Fruit fly (Drosophila melanogaster) S2 (cell line): ENCODE data around the gene CG17929.

Source experiments
- CG8478 ChIP-seq: fragments of >200 bp; optimal IDR thresholded peaks from 2 replicates; lab custom pipeline; 2018
- CTCF ChIP-seq, 2 experiments: fragments of >200 bp; optimal IDR thresholded peaks; 2 replicates each; lab custom pipeline; 2018

DNA sequence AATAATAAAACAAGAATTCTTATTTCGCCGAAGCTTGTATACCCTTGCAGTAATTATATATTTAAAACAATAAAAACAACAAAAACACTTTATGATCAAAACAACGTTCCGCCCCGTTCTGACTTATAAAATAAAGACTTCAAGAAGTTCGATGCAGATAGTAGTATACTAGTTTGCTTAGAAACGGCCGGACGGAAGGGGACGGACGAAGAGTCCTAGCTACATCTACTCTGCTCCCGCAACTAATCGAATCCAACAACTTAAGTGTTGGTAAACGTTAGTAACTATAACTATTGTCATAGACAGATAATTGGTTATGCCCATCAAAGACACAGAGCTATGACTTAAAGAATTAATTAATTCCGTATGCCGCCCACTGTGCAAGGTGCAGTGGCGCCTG lies 40.8 kb upstream of the CG17929 start:
- TF ChIP-seq CG8478 (lab: Kevin White, UChicago) (no peak), CTCF (optimal IDR thresholded peaks at IDR 0.05; lab: Kevin White, UChicago) (no peak)
